Worm (Caenorhabditis elegans): ENCODE measurements around the gene csa-1.

DNA sequence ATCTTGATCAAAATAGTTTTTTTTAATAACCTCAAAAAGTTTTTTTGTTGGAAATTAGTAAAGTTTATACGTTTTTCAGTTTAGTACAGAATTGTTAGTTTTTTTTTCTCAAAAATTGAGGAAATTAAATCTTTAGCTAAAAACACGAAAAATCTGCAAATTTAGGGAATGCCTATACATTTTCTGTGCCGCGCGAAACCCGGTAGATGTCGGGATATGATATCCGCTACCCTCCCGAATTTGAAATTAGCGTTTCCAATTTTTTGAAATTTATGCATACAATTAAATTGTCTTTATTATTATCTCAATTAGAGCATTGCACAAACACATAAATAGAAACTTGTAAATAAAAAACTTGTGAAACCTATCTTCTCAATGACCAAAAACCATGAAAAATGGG lies 13.5 kb upstream of the csa-1 start:
- TF ChIP-seq nhr-12 (tag; optimal IDR thresholded peaks at IDR 0.05): no peak
- no peak for TF ChIP-seq mep-1 (tag; optimal IDR thresholded peaks at IDR 0.05)
- no peak for TF ChIP-seq skn-1 (tag; optimal IDR thresholded peaks at IDR 0.05)
- TF ChIP-seq sup-37 (GFP tag; optimal IDR thresholded peaks at IDR 0.05): no peak
- no peak for TF ChIP-seq dpl-1 (GFP tag; optimal IDR thresholded peaks at IDR 0.05)
- no peak for TF ChIP-seq efl-3 (GFP tag; optimal IDR thresholded peaks at IDR 0.05)

Data from whole organism, L1 larva.